Worm (Caenorhabditis elegans) whole organism, dauer: ENCODE results near the gene sri-7.

Experiments used
- unc-62 ChIP-seq: sonication (generic microtip); optimal IDR thresholded peaks from 2 replicates; lab custom pipeline; 2017; ENCODE audit warnings: missing biosample characterization, missing genetic modification reagents, missing genetic modification characterization

The sri-7 gene

DNA sequence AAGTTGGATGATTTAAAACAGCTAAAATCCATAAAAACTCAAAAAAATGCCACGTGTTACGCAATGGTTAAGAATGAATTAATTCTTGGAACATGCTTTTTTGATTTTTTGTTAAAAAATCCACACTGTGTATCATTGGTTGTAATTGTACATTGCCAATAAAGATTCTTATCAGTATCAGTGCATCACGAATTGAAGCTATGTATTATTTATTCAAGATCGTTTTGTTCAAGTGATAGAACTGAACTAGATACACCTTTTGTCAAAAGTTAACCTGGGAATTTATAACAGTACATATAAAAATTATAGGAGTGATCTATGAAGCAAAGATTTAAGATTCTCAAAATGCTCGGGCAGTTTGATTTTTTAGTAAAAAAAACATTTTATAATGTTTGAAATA is 34.5 kb downstream of the sri-7 start:
- TF ChIP-seq unc-62 (GFP tag; lab: Kevin White, UChicago), result no peak

DNA sequence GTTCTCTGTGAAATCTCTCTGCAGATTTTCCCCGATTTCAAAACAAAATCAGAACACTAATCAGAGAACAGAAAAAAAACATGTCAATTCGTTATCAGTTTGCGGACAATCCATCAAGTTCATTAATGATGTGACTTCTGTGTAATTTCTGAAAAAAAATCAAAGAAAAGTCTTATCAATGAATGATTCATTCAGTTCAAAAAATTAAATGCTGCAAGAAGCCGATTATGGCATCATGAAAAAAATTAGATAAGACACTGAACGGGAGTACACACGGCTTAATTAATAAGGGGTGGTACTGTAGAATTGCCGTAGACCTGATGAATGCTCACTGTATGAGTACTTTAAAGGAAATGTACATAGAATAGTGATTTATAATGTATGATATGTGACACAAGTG is 36.0 kb downstream of the sri-7 start:
- no peak for TF ChIP-seq unc-62 (GFP tag; lab: Kevin White, UChicago)

DNA sequence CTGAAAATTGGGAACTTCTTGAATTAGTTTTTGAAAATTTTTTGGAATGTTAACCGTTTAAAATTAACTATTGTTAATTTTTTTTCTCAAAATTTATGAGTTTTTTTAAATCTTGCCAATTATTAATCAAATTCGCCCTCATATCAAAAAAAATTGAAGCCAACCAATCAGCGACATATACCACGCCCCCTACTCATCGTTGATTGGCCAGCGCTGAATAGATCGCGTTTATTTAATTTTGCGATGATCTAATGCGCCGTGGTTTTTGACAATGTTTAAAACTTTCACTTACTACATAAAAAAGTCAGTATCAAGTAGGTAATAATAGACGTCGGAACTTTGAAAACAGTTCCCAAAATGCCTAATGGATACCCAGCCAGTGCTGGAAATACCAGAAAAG is 42.3 kb downstream of the sri-7 start:
- TF ChIP-seq unc-62 (GFP tag; lab: Kevin White, UChicago), result no peak

DNA sequence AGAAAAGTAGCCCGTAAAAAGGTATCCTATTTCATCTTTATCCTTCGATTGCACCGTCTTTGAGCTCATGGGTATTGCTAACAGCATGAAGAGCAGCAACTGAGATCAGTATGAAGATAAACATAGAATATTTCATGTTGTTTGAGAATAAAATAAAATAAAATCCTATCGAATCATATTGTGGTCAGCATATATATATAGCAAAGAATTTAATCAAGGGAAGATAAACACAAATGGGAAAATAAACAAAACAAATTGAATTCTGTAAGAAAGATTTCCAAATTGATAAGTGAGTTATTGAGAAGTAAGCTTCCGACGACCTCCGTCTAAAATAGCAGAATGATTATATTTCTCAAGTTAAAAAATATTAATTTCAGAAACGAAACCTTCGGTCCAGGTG is 43.6 kb downstream of the sri-7 start, which contains the start of gene T26H5.10:
TSS of gene T26H5.10 (minus strand) at position 101 of the 400 bp plus-strand sequence.
- no peak for TF ChIP-seq unc-62 (GFP tag; lab: Kevin White, UChicago)

DNA sequence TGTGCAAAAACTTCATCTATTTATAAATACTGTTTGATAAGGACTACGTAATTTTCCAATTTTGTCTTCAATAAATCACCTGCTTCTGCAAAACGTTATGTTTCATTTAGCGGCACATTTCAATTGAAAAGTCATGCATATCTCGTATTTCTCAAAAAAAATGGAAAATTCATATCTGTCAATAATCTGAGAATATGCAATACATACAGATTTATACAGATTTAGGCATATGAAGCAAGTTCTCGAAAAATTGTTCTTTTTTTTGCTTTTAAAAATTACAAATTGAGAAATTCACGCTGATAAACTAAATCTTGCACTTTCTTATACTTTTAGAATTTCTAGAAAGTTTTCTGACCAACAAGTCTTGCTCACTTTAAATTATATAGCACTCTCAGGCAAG is 44.1 kb downstream of the sri-7 start, which contains the start of gene T26H5.11:
TSS of gene T26H5.11 (minus strand) at position 101 of the 400 bp plus-strand sequence.
- no peak for TF ChIP-seq unc-62 (GFP tag; lab: Kevin White, UChicago)

DNA sequence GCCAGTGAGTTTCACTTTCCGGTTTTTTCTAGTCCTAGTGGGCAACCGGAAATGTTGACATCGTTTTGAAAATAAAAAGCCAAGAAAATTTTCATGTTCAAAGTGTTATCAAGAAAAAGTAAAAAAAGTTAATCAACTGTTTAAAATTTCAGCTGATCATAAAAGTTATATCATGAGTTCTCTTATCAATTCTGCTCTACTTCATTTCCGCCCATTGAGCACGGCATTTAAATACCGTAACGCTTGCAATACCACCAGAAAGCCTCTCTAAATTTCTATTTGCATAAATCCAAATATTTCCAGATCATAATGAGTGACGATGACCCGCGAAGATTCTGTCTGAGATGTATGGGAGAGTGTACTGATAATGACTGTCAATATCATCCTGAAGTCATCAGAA is 44.5 kb downstream of the sri-7 start, which contains the start of gene T26H5.9:
TSS of gene T26H5.9 (plus strand) at position 302 of the 400 bp plus-strand sequence.
- no peak for TF ChIP-seq unc-62 (GFP tag; lab: Kevin White, UChicago)

DNA sequence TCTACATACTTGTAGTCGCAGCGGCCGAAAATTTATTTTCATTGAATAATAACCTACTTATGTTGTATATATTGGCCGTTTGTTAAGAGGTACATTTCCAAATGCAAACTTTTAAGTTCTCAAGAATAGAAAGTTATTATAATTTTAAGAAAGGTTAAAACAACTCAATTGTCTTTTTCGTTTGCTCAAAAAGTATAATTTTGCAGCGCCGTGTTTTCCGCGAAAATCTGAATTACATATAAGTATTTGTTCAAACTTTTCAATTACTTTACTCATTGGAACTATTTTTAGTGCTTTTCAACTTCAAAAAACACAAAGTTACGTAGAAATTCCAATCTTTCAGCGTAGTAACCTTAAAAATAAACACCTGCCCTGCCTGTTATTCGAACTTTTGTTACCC is 45.3 kb downstream of the sri-7 start, which contains the start of gene srh-239:
TSS of gene srh-239 (plus strand) at position 301 of the 400 bp plus-strand sequence.
- no peak for TF ChIP-seq unc-62 (GFP tag; lab: Kevin White, UChicago)

DNA sequence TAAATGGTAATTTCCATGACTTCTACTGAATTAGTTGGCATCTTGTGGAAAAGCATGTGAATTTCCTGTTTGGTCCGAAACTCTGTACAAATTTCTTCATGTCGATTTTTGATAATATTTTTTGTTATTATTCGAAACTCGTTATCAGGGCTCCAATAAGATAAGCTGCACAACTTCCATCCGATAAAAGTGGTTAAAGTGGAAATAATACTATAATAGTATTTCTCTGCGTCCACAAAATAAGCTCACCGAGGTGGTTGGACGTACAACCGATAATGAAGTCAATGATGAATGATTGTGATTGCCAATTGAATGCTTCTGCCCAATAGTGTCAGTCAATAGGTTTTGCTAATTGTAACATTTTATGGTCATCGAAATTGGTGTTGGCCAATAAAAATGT is 48.3 kb downstream of the sri-7 start, which contains the start of gene T26H5.4:
TSS of gene T26H5.4 (minus strand) at position 294 of the 400 bp plus-strand sequence.
- TF ChIP-seq unc-62 (GFP tag; lab: Kevin White, UChicago), result no peak

DNA sequence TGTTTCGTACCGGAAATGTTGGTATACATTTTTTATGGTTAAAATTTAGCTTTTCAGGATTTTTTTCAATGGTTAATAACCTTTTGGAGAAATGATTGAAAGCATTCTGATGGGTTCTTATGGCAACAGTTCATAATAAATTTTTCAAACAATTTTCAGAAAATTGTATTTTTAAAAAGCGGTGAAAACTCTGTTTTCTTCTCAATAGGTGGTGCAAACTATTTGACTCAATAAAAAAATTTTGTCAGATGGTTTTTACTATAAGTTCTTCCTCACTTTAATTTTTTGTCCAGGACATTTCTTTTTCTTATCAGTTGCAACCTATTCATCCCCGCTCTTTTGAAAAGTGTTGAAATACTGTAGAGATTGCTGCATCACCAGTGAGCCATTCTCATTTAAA is 48.7 kb downstream of the sri-7 start, which contains the start of gene T26H5.14:
TSS of gene T26H5.14 (plus strand) at position 301 of the 400 bp plus-strand sequence.
- no peak for TF ChIP-seq unc-62 (GFP tag; lab: Kevin White, UChicago)

DNA sequence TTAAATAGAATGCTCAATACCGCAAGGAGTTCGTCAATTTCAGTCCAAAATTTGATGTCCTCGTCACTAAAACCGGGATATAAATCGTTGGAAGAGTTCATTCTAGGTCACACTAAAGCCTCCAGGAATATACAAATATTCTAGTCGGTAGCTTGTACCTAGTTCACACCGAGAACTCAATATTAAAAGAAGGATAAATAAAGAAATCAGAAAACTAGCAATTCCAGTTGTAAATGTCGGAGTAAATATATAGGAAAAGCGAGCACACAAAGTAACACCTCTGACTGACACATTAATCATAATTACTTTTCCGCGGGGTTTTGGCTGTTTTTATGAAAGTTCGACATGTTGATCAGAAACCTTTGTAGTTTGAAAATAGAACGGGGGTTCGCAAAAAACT is 51.3 kb downstream of the sri-7 start, which contains the start of gene srw-33:
TSS of gene srw-33 (minus strand) at position 101 of the 400 bp plus-strand sequence.
- TF ChIP-seq unc-62 (GFP tag; lab: Kevin White, UChicago), result no peak
